Fruit fly (Drosophila melanogaster) whole organism, embryonic: ENCODE results near the gene enc.

Experiments
- Aef1 ChIP-seq: fragments of 200-800 bp; sonication (Bioruptor generic); IDR thresholded peaks from 3 replicates; pipeline ENCODE4 v1.3.6; 2022; ENCODE audit warnings: missing biosample characterization, missing genetic modification characterization
- Atf3 ChIP-seq: fragments of 200-800 bp; sonication (Bioruptor generic); optimal IDR thresholded peaks from 3 replicates; lab custom pipeline; 2016; ENCODE audit warnings: missing biosample characterization, missing genetic modification characterization
- B-H1 ChIP-seq: fragments of 200-800 bp; sonication (Bioruptor generic); IDR thresholded peaks from 3 replicates; pipeline ENCODE4 v1.3.6; 2022; ENCODE audit warnings: missing biosample characterization, missing genetic modification characterization
- CG10209 ChIP-seq: fragments of 200-800 bp; sonication (Bioruptor generic); optimal IDR thresholded peaks from 3 replicates; lab custom pipeline; 2017; ENCODE audit warnings: missing biosample characterization, mild to moderate bottlenecking, missing genetic modification characterization, missing genetic modification reagents
- CG1024 ChIP-seq: fragments of 200-800 bp; sonication (Bioruptor generic); IDR thresholded peaks from 2 replicates; pipeline ENCODE4 v1.3.6; 2022; ENCODE audit warnings: missing biosample characterization, missing genetic modification characterization
- CG10979 ChIP-seq: fragments of 200-800 bp; sonication (Bioruptor generic); optimal IDR thresholded peaks from 2 replicates; lab custom pipeline; 2018; ENCODE audit warnings: missing biosample characterization, mild to moderate bottlenecking, missing genetic modification characterization, moderate library complexity
- CG11723 ChIP-seq: fragments of 200-800 bp; sonication (Bioruptor generic); optimal IDR thresholded peaks from 2 replicates; lab custom pipeline; 2017; ENCODE audit warnings: missing biosample characterization, mild to moderate bottlenecking, missing genetic modification characterization
- CG1233 ChIP-seq: fragments of 200-800 bp; sonication (Bioruptor generic); optimal IDR thresholded peaks from 4 replicates; lab custom pipeline; 2018; ENCODE audit warnings: missing biosample characterization, mild to moderate bottlenecking, missing genetic modification characterization
- CG12942 ChIP-seq: fragments of 200-800 bp; sonication (Bioruptor generic); optimal IDR thresholded peaks from 3 replicates; lab custom pipeline; 2016; ENCODE audit warnings: missing biosample characterization, missing genetic modification characterization
- CG13424 ChIP-seq: fragments of 200-800 bp; sonication (Bioruptor generic); optimal IDR thresholded peaks from 2 replicates; lab custom pipeline; 2019; ENCODE audit warnings: missing biosample characterization, mild to moderate bottlenecking, missing genetic modification characterization, moderate library complexity
- CG13894 ChIP-seq: fragments of 200-800 bp; sonication (Bioruptor generic); optimal IDR thresholded peaks from 3 replicates; lab custom pipeline; 2018; ENCODE audit warnings: missing biosample characterization, mild to moderate bottlenecking, missing genetic modification characterization, moderate library complexity
- CG14710 ChIP-seq: fragments of 200-800 bp; sonication (Bioruptor generic); optimal IDR thresholded peaks from 3 replicates; lab custom pipeline; 2019; ENCODE audit warnings: missing biosample characterization, mild to moderate bottlenecking, missing genetic modification characterization, moderate library complexity
- CG15601 ChIP-seq: fragments of 200-800 bp; sonication (Bioruptor generic); optimal IDR thresholded peaks from 3 replicates; lab custom pipeline; 2019; ENCODE audit warnings: missing biosample characterization, mild to moderate bottlenecking, missing genetic modification characterization, moderate library complexity
- CG16863 ChIP-seq: fragments of 200-800 bp; sonication (Bioruptor generic); optimal IDR thresholded peaks from 3 replicates; lab custom pipeline; 2016; ENCODE audit warnings: missing biosample characterization, missing genetic modification characterization
- CG2199 ChIP-seq: fragments of 200-800 bp; sonication (Bioruptor generic); IDR thresholded peaks from 3 replicates; pipeline ENCODE4 v1.3.6; 2022; ENCODE audit warnings: missing biosample characterization, missing genetic modification characterization
- CG30403 ChIP-seq: fragments of 200-800 bp; sonication (Bioruptor generic); optimal IDR thresholded peaks from 3 replicates; lab custom pipeline; 2016; ENCODE audit warnings: missing biosample characterization, missing genetic modification characterization
- CG3065 ChIP-seq: fragments of 200-800 bp; sonication (Bioruptor generic); optimal IDR thresholded peaks from 2 replicates; lab custom pipeline; 2016; ENCODE audit warnings: missing biosample characterization, missing genetic modification characterization
- CG32532 ChIP-seq: fragments of 200-800 bp; sonication (Bioruptor generic); IDR thresholded peaks from 2 replicates; pipeline ENCODE4 v1.3.6; 2022; ENCODE audit warnings: missing biosample characterization, missing genetic modification characterization
- CG3281 ChIP-seq: fragments of 200-800 bp; sonication (Bioruptor generic); optimal IDR thresholded peaks from 3 replicates; lab custom pipeline; 2017; ENCODE audit warnings: missing biosample characterization, mild to moderate bottlenecking, missing genetic modification characterization
- CG33213 ChIP-seq: fragments of 200-800 bp; sonication (Bioruptor generic); optimal IDR thresholded peaks from 3 replicates; lab custom pipeline; 2016; ENCODE audit warnings: missing biosample characterization, missing genetic modification characterization
- CG43689 ChIP-seq: fragments of 200-800 bp; sonication (Bioruptor generic); IDR thresholded peaks from 2 replicates; pipeline ENCODE4 v1.3.6; 2022; ENCODE audit warnings: missing biosample characterization, missing genetic modification characterization
- CG4404 ChIP-seq: fragments of 200-800 bp; sonication (Bioruptor generic); IDR thresholded peaks from 2 replicates; pipeline ENCODE4 v1.3.6; 2022; ENCODE audit warnings: missing biosample characterization, missing genetic modification characterization
- CG6689 ChIP-seq: fragments of 200-800 bp; sonication (Bioruptor generic); IDR thresholded peaks from 2 replicates; pipeline ENCODE4 v1.3.6; 2022; ENCODE audit warnings: missing biosample characterization, missing genetic modification characterization
- CG6854 ChIP-seq: fragments of 200-800 bp; sonication (Bioruptor generic); optimal IDR thresholded peaks from 3 replicates; lab custom pipeline; 2017; ENCODE audit warnings: missing biosample characterization, mild to moderate bottlenecking, missing genetic modification characterization
- CG7928 ChIP-seq: fragments of 200-800 bp; sonication (Bioruptor generic); optimal IDR thresholded peaks from 2 replicates; lab custom pipeline; 2017; ENCODE audit warnings: missing biosample characterization, mild to moderate bottlenecking, missing genetic modification characterization
- CG9797 ChIP-seq: fragments of 200-800 bp; sonication (Bioruptor generic); optimal IDR thresholded peaks from 3 replicates; lab custom pipeline; 2018; ENCODE audit warnings: missing biosample characterization, mild to moderate bottlenecking, missing genetic modification characterization
- CG9932 ChIP-seq: fragments of 200-800 bp; sonication (Bioruptor generic); IDR thresholded peaks from 2 replicates; pipeline ENCODE4 v1.3.6; 2022; ENCODE audit warnings: missing biosample characterization, missing genetic modification characterization
- Doc2 ChIP-seq: fragments of 200-800 bp; sonication (Bioruptor generic); IDR thresholded peaks from 2 replicates; pipeline ENCODE4 v1.3.6; 2022; ENCODE audit warnings: missing biosample characterization, missing genetic modification characterization
- HLHmδ ChIP-seq: fragments of 200-800 bp; sonication (Bioruptor generic); optimal IDR thresholded peaks from 2 replicates; lab custom pipeline; 2018; ENCODE audit warnings: missing biosample characterization, mild to moderate bottlenecking, missing genetic modification characterization, moderate library complexity
- Hr3 ChIP-seq: fragments of 200-800 bp; sonication (Bioruptor generic); optimal IDR thresholded peaks from 3 replicates; lab custom pipeline; 2016; ENCODE audit warnings: missing biosample characterization, missing genetic modification characterization
- Hr39 ChIP-seq: fragments of >200 bp; optimal IDR thresholded peaks from 2 replicates; lab custom pipeline; 2017
- Hsf ChIP-seq: fragments of 200-800 bp; sonication (Bioruptor generic); optimal IDR thresholded peaks from 3 replicates; lab custom pipeline; 2016; ENCODE audit warnings: missing biosample characterization, missing genetic modification characterization
- Sry-δ ChIP-seq: fragments of 200-800 bp; sonication (Bioruptor generic); optimal IDR thresholded peaks from 2 replicates; lab custom pipeline; 2016; ENCODE audit warnings: missing biosample characterization, missing genetic modification characterization
- TFAM ChIP-seq: fragments of 200-800 bp; sonication (Bioruptor generic); optimal IDR thresholded peaks from 2 replicates; lab custom pipeline; 2017; ENCODE audit warnings: missing biosample characterization, missing genetic modification characterization, inconsistent platforms
- Vsx1 ChIP-seq: fragments of 200-800 bp; sonication (Bioruptor generic); optimal IDR thresholded peaks from 2 replicates; lab custom pipeline; 2017; ENCODE audit warnings: missing biosample characterization, mild to moderate bottlenecking, missing genetic modification characterization, missing genetic modification reagents
- abd-A ChIP-seq: fragments of 200-800 bp; sonication (Bioruptor generic); optimal IDR thresholded peaks from 3 replicates; lab custom pipeline; 2019; ENCODE audit warnings: missing biosample characterization, mild to moderate bottlenecking, missing genetic modification characterization, moderate library complexity
- corto ChIP-seq: fragments of 200-800 bp; sonication (Bioruptor generic); optimal IDR thresholded peaks from 2 replicates; lab custom pipeline; 2016; ENCODE audit warnings: missing biosample characterization, mild to moderate bottlenecking, missing genetic modification characterization, moderate library complexity
- gem ChIP-seq: fragments of 200-800 bp; sonication (Bioruptor generic); optimal IDR thresholded peaks from 2 replicates; lab custom pipeline; 2019; ENCODE audit warnings: missing biosample characterization, mild to moderate bottlenecking, missing genetic modification characterization, moderate library complexity
- ham ChIP-seq: fragments of 200-800 bp; sonication (Bioruptor generic); IDR thresholded peaks from 2 replicates; pipeline ENCODE4 v1.3.6; 2022; ENCODE audit warnings: missing biosample characterization, missing genetic modification characterization
- jigr1 ChIP-seq: fragments of 200-800 bp; sonication (Bioruptor generic); IDR thresholded peaks from 3 replicates; pipeline ENCODE4 v1.3.6; 2022; ENCODE audit warnings: missing biosample characterization, missing genetic modification characterization
- kay ChIP-seq: fragments of 200-800 bp; sonication (Bioruptor generic); optimal IDR thresholded peaks from 2 replicates; lab custom pipeline; 2016; ENCODE audit warnings: missing biosample characterization, missing genetic modification characterization
- lmd ChIP-seq: fragments of 200-800 bp; sonication (Bioruptor generic); IDR thresholded peaks from 2 replicates; pipeline ENCODE4 v1.3.6; 2022; ENCODE audit warnings: missing biosample characterization, missing genetic modification characterization
- nerfin-1 ChIP-seq: fragments of 200-800 bp; sonication (Bioruptor generic); optimal IDR thresholded peaks from 3 replicates; lab custom pipeline; 2019; ENCODE audit warnings: missing biosample characterization, mild to moderate bottlenecking, missing genetic modification characterization, moderate library complexity
- org-1 ChIP-seq: fragments of 200-800 bp; sonication (Bioruptor generic); optimal IDR thresholded peaks from 2 replicates; lab custom pipeline; 2017; ENCODE audit warnings: missing biosample characterization, missing genetic modification characterization
- run ChIP-seq: fragments of 200-800 bp; sonication (Bioruptor generic); optimal IDR thresholded peaks from 3 replicates; lab custom pipeline; 2018; ENCODE audit warnings: missing biosample characterization, mild to moderate bottlenecking, missing genetic modification characterization
- salm ChIP-seq: fragments of 200-800 bp; sonication (Bioruptor generic); optimal IDR thresholded peaks from 2 replicates; lab custom pipeline; 2018; ENCODE audit warnings: missing biosample characterization, mild to moderate bottlenecking, missing genetic modification characterization
- sima ChIP-seq: fragments of 200-800 bp; sonication (Bioruptor generic); optimal IDR thresholded peaks from 2 replicates; lab custom pipeline; 2016; ENCODE audit warnings: missing biosample characterization, missing genetic modification characterization
- sisA ChIP-seq: fragments of 200-800 bp; sonication (Bioruptor generic); IDR thresholded peaks from 2 replicates; pipeline ENCODE4 v1.3.6; 2022; ENCODE audit warnings: missing biosample characterization, missing genetic modification characterization
- slbo ChIP-seq: fragments of 200-800 bp; sonication (Bioruptor generic); IDR thresholded peaks from 2 replicates; pipeline ENCODE4 v1.3.6; 2022; ENCODE audit warnings: missing biosample characterization, missing genetic modification characterization
- trem ChIP-seq: fragments of 200-800 bp; optimal IDR thresholded peaks from 3 replicates; lab custom pipeline; 2019; ENCODE audit warnings: missing biosample characterization, mild to moderate bottlenecking, missing genetic modification characterization, moderate library complexity
- z ChIP-seq: fragments of 200-800 bp; sonication (Bioruptor generic); IDR thresholded peaks from 3 replicates; pipeline ENCODE4 v1.3.6; 2022; ENCODE audit warnings: missing biosample characterization, missing genetic modification characterization

Gene enc

DNA sequence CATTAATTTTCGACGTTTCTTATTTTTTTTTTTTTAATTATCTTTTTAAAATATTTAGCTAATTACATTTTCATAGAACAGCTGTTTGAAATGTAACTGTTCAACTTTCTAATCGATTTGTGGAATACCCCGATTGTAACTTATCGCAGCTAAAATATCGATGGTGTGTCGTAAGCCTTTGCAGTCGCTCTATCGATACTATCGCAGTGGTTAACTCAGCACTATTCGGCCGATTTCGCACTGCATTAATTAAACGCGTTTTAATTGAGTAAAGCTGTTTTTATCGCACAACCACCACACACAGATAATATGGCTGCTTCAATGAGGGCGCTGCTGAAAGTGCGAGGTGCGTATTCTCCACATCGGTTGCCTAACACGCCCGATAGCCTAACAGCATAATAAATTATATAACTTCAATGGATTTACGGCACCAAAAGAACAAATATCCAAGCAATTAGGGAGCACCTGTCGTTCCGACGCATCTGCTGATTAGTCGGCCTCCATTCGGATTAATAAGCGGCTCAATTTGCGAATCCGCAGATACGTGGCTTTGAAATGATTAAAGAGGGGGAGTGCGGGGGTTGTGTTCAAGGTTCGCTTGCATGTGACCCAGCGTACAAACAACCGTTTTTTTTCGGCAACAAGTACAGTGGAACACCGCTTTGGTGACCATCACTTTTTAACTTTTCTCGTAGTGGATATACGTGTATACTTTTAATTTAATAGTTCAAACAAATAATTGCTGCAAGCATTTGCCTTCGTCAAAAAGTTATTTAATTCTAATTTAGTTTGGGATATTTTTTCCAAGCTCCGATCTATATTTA, 4.3 kb upstream of the enc start, which contains the start of gene Scsalpha1 (continued):
- TF ChIP-seq CG13424 (peak; percentile 42), CG6854 (no peak), Atf3 (GFP tag; lab: Kevin White, UChicago) (no peak), Aef1 (no peak), HLHmδ (GFP tag; lab: Kevin White, UChicago) (no peak), CG3281 (GFP tag; lab: Kevin White, UChicago) (peak; percentile 47), Hr39 (no peak), CG15601 (tag; lab: Kevin White, UChicago) (peak; percentile 96), org-1 (GFP tag; lab: Kevin White, UChicago) (no peak), CG2199 (GFP tag; lab: Robert Waterston, UW) (no peak), nerfin-1 (tag; lab: Kevin White, UChicago) (no peak), Hsf (GFP tag; lab: Kevin White, UChicago) (peak; percentile 32), jigr1 (GFP tag; lab: Robert Waterston, UW) (no peak), CG9797 (GFP tag; lab: Kevin White, UChicago) (peak; percentile 49), kay (GFP tag; lab: Kevin White, UChicago) (no peak), CG1233 (GFP tag; lab: Kevin White, UChicago) (no peak), Hr3 (GFP tag; lab: Kevin White, UChicago) (no peak), CG32532 (GFP tag; lab: Robert Waterston, UW) (peak; percentile 56; the same call in 1 of the 2 replicates), lmd (GFP tag; lab: Robert Waterston, UW) (no peak), CG11723 (GFP tag; lab: Kevin White, UChicago) (no peak), corto (GFP tag; lab: Kevin White, UChicago) (no peak), CG13894 (tag; lab: Kevin White, UChicago) (peak; percentile 47), gem (no peak), salm (no peak), CG3065 (GFP tag; lab: Kevin White, UChicago) (no peak), Doc2 (GFP tag; lab: Robert Waterston, UW) (no peak), CG7928 (GFP tag; lab: Kevin White, UChicago) (no peak), CG12942 (peak; percentile 25), CG43689 (GFP tag; lab: Robert Waterston, UW) (no peak), Sry-δ (GFP tag; lab: Kevin White, UChicago) (peak; percentile 97), B-H1 (GFP tag; lab: Robert Waterston, UW) (no peak), CG10209 (GFP tag; lab: Kevin White, UChicago) (peak; percentile 6), TFAM (GFP tag; lab: Kevin White, UChicago) (no peak), abd-A (tag; lab: Kevin White, UChicago) (no peak), CG4404 (GFP tag; lab: Robert Waterston, UW) (no peak), CG10979 (tag; lab: Kevin White, UChicago) (peak; percentile 20), CG33213 (no peak), CG6689 (peak; percentile 29; the same call in 1 of the 2 replicates), ham (GFP tag; lab: Robert Waterston, UW) (no peak), CG16863 (peak; percentile 10), sima (GFP tag; lab: Kevin White, UChicago) (no peak), trem (tag; lab: Kevin White, UChicago) (peak; percentile 77), sisA (GFP tag; lab: Robert Waterston, UW) (peak; percentile 33; the same call in 1 of the 2 replicates), CG30403 (peak; percentile 31), z (no peak), Vsx1 (peak; percentile 96), CG14710 (tag; lab: Kevin White, UChicago) (peak; percentile 47), CG1024 (GFP tag; lab: Robert Waterston, UW) (0 out of 2 replicates have a peak, but pooled peaks have one; percentile 23), slbo (peak; percentile 73), run (tag; lab: Kevin White, UChicago) (no peak), CG9932 (GFP tag; lab: Robert Waterston, UW) (peak; percentile 72)
